Worm (Caenorhabditis elegans): ENCODE measurements around the gene C25F9.16.

DNA sequence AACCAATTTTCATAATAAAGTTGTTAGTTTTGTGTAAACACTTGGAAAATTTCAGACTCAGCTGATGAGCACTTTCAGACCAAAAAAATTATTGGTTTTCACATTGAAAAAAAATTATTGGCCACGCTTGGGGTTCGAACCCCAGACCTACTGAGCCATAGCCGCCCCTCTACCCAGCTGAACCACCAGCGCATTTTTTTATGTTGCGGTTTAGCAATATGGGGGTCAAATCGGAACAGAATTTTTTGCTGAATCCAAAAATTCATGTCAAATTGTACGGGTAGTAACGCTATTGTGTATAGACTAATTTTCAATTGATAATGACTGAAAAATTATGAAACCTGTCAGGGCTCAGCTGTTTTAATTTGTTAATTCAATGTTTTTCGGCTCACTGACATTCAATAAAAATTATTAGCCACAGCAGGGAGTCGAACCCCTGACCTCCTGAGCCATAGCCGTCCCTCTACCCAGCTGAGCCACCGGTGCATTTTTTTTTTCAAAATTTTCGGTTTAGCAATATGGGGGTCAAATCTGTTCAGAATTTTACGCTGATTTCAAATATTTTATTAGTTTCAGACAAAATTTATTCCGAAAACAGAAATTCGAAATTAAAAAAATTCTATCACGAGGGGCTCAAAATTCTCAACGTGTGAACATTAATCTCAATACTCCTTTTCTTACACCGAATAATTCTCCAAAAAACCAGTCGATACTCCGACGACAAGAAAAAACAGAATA, 37.4 kb upstream of the C25F9.16 start:
- no peak for TF ChIP-seq die-1 (tag; optimal IDR thresholded peaks at IDR 0.05)
- TF ChIP-seq nhr-120 (GFP tag; IDR thresholded peaks at IDR 0.05) = no peak
- TF ChIP-seq F57C9.4 (tag; optimal IDR thresholded peaks at IDR 0.05) = no peak
- TF ChIP-seq aptf-3 (GFP tag; IDR thresholded peaks at IDR 0.05) = no peak
- no peak for TF ChIP-seq lin-35 (GFP tag; optimal IDR thresholded peaks at IDR 0.05)
- TF ChIP-seq Y79H2A.3 (GFP tag; conservative IDR thresholded peaks at IDR 0.05) = no peak
- TF ChIP-seq Y95B8A.8 (GFP tag; IDR thresholded peaks at IDR 0.05) = no peak
